Fruit fly (Drosophila melanogaster) whole organism, embryonic: Measurements from ENCODE around the gene CG6294.

Experiments used
- Abd-B ChIP-seq: fragments of 200-800 bp; sonication (Bioruptor generic); optimal IDR thresholded peaks from 2 replicates; lab custom pipeline; 2018; ENCODE audit warnings: missing biosample characterization, mild to moderate bottlenecking, missing genetic modification characterization, moderate library complexity
- Antp ChIP-seq: fragments of 200-800 bp; sonication (Bioruptor generic); optimal IDR thresholded peaks from 3 replicates; lab custom pipeline; 2016; ENCODE audit warnings: missing biosample characterization, missing genetic modification characterization
- CG10979 ChIP-seq: fragments of 200-800 bp; sonication (Bioruptor generic); optimal IDR thresholded peaks from 2 replicates; lab custom pipeline; 2018; ENCODE audit warnings: missing biosample characterization, mild to moderate bottlenecking, missing genetic modification characterization, moderate library complexity
- CG11085 ChIP-seq: fragments of 200-800 bp; sonication (Bioruptor generic); IDR thresholded peaks from 2 replicates; pipeline ENCODE4 v1.3.6; 2022; ENCODE audit warnings: missing biosample characterization, missing genetic modification characterization
- CG11504 ChIP-seq: fragments of 200-800 bp; sonication (Bioruptor generic); optimal IDR thresholded peaks from 3 replicates; lab custom pipeline; 2019; ENCODE audit warnings: missing biosample characterization, mild to moderate bottlenecking, missing genetic modification characterization, moderate library complexity
- CG12071 ChIP-seq: fragments of 200-800 bp; sonication (Bioruptor generic); optimal IDR thresholded peaks from 3 replicates; lab custom pipeline; 2018; ENCODE audit warnings: missing biosample characterization, mild to moderate bottlenecking, missing genetic modification characterization
- CG12219 ChIP-seq: fragments of 200-800 bp; sonication (Bioruptor generic); optimal IDR thresholded peaks from 3 replicates; lab custom pipeline; 2018; ENCODE audit warnings: missing biosample characterization, mild to moderate bottlenecking, missing genetic modification characterization
- CG12299 ChIP-seq: fragments of 200-800 bp; sonication (Bioruptor generic); optimal IDR thresholded peaks from 2 replicates; lab custom pipeline; 2018; ENCODE audit warnings: missing biosample characterization, mild to moderate bottlenecking, missing genetic modification characterization
- CG12659 ChIP-seq: fragments of 200-800 bp; sonication (Bioruptor generic); optimal IDR thresholded peaks from 3 replicates; lab custom pipeline; 2017; ENCODE audit warnings: mild to moderate bottlenecking, missing biosample characterization, missing genetic modification reagents, missing genetic modification characterization
- CG14050 ChIP-seq: fragments of 200-800 bp; sonication (Bioruptor generic); IDR thresholded peaks from 3 replicates; pipeline ENCODE4 v1.3.6; 2022; ENCODE audit warnings: missing biosample characterization, missing genetic modification characterization
- CG15514 ChIP-seq: fragments of 200-800 bp; sonication (Bioruptor generic); optimal IDR thresholded peaks from 3 replicates; lab custom pipeline; 2017; ENCODE audit warnings: missing biosample characterization, missing genetic modification characterization, mild to moderate bottlenecking, moderate library complexity, missing genetic modification reagents
- CG31365 ChIP-seq: fragments of 200-800 bp; sonication (Bioruptor generic); optimal IDR thresholded peaks from 2 replicates; lab custom pipeline; 2018; ENCODE audit warnings: missing biosample characterization, mild to moderate bottlenecking, missing genetic modification characterization
- CG34422 ChIP-seq: fragments of 200-800 bp; sonication (Bioruptor generic); IDR thresholded peaks from 3 replicates; pipeline ENCODE4 v1.3.6; 2022; ENCODE audit warnings: missing biosample characterization, missing genetic modification characterization
- CG4617 ChIP-seq: fragments of 200-800 bp; sonication (Bioruptor generic); optimal IDR thresholded peaks from 3 replicates; lab custom pipeline; 2016; ENCODE audit warnings: missing biosample characterization, missing genetic modification characterization, borderline replicate concordance
- CG5953 ChIP-seq: fragments of 200-800 bp; sonication (Bioruptor generic); IDR thresholded peaks from 2 replicates; pipeline ENCODE4 v1.3.6; 2022; ENCODE audit warnings: missing biosample characterization, missing genetic modification characterization
- CG7786 ChIP-seq: fragments of 200-800 bp; sonication (Bioruptor generic); optimal IDR thresholded peaks from 2 replicates; lab custom pipeline; 2016; ENCODE audit warnings: missing biosample characterization, missing genetic modification characterization
- CG8924 ChIP-seq: fragments of 200-800 bp; optimal IDR thresholded peaks from 3 replicates; lab custom pipeline; 2019; ENCODE audit warnings: missing biosample characterization, mild to moderate bottlenecking, missing genetic modification characterization, moderate library complexity
- CG9797 ChIP-seq: fragments of 200-800 bp; sonication (Bioruptor generic); optimal IDR thresholded peaks from 3 replicates; lab custom pipeline; 2018; ENCODE audit warnings: missing biosample characterization, mild to moderate bottlenecking, missing genetic modification characterization
- Dek ChIP-seq: fragments of 200-800 bp; sonication (Bioruptor generic); optimal IDR thresholded peaks from 3 replicates; lab custom pipeline; 2019; ENCODE audit warnings: missing biosample characterization, mild to moderate bottlenecking, missing genetic modification characterization, moderate library complexity
- Dip3 ChIP-seq: fragments of 200-800 bp; sonication (Bioruptor generic); optimal IDR thresholded peaks from 3 replicates; lab custom pipeline; 2016; ENCODE audit warnings: missing biosample characterization, missing genetic modification characterization
- ERR ChIP-seq: fragments of 200-800 bp; sonication (Bioruptor generic); optimal IDR thresholded peaks from 2 replicates; lab custom pipeline; 2016; ENCODE audit warnings: missing biosample characterization, missing genetic modification characterization
- Gsc ChIP-seq: fragments of 200-800 bp; sonication (Bioruptor generic); IDR thresholded peaks from 2 replicates; pipeline ENCODE4 v1.3.6; 2022; ENCODE audit warnings: missing biosample characterization, missing genetic modification characterization
- HHEX ChIP-seq: fragments of 200-800 bp; sonication (Bioruptor generic); optimal IDR thresholded peaks from 3 replicates; lab custom pipeline; 2017; ENCODE audit warnings: missing biosample characterization, mild to moderate bottlenecking, missing genetic modification characterization, missing genetic modification reagents
- Hsf ChIP-seq: fragments of 200-800 bp; sonication (Bioruptor generic); optimal IDR thresholded peaks from 3 replicates; lab custom pipeline; 2016; ENCODE audit warnings: missing biosample characterization, missing genetic modification characterization
- Mes4 ChIP-seq: fragments of 200-800 bp; sonication (Bioruptor generic); optimal IDR thresholded peaks from 2 replicates; lab custom pipeline; 2016; ENCODE audit warnings: missing biosample characterization, missing genetic modification characterization
- NC2β ChIP-seq: fragments of 200-800 bp; sonication (Bioruptor generic); optimal IDR thresholded peaks from 2 replicates; lab custom pipeline; 2016; ENCODE audit warnings: missing biosample characterization, missing genetic modification characterization
- Oaz ChIP-seq: fragments of 200-800 bp; sonication (Bioruptor generic); IDR thresholded peaks from 2 replicates; pipeline ENCODE4 v1.3.6; 2022; ENCODE audit warnings: missing biosample characterization, missing genetic modification characterization
- Scr ChIP-seq: fragments of 200-800 bp; sonication (Bioruptor generic); IDR thresholded peaks from 2 replicates; pipeline ENCODE4 v1.3.6; 2022; ENCODE audit warnings: missing biosample characterization, missing genetic modification characterization; ENCODE audit not compliant: partially characterized antibody
- Sry-β ChIP-seq: fragments of 200-800 bp; sonication (Bioruptor generic); optimal IDR thresholded peaks from 2 replicates; lab custom pipeline; 2018; ENCODE audit warnings: missing biosample characterization, mild to moderate bottlenecking, missing genetic modification characterization, moderate library complexity
- ab ChIP-seq: fragments of 200-800 bp; sonication (Bioruptor generic); optimal IDR thresholded peaks from 2 replicates; lab custom pipeline; 2016; ENCODE audit warnings: missing biosample characterization, missing genetic modification characterization
- ase ChIP-seq: fragments of 200-800 bp; sonication (Bioruptor generic); IDR thresholded peaks from 3 replicates; pipeline ENCODE4 v1.3.6; 2022; ENCODE audit warnings: missing biosample characterization, missing genetic modification characterization
- dmrt99B ChIP-seq: fragments of 200-800 bp; sonication (Bioruptor generic); optimal IDR thresholded peaks from 2 replicates; lab custom pipeline; 2018; ENCODE audit warnings: missing biosample characterization, mild to moderate bottlenecking, missing genetic modification characterization, moderate library complexity
- ewg ChIP-seq: fragments of 200-800 bp; sonication (Bioruptor generic); optimal IDR thresholded peaks from 3 replicates; lab custom pipeline; 2017; ENCODE audit warnings: mild to moderate bottlenecking, missing biosample characterization, missing genetic modification reagents, missing genetic modification characterization
- fu2 ChIP-seq: fragments of 200-800 bp; sonication (Bioruptor generic); optimal IDR thresholded peaks from 2 replicates; lab custom pipeline; 2016; ENCODE audit warnings: missing biosample characterization, missing genetic modification characterization
- grau ChIP-seq: fragments of 200-800 bp; optimal IDR thresholded peaks from 3 replicates; lab custom pipeline; 2019; ENCODE audit warnings: missing biosample characterization, mild to moderate bottlenecking, missing genetic modification characterization, moderate library complexity
- gro ChIP-seq: fragments of 200-800 bp; sonication (Bioruptor generic); optimal IDR thresholded peaks from 2 replicates; lab custom pipeline; 2016; ENCODE audit warnings: missing biosample characterization, missing genetic modification characterization
- gt ChIP-seq: fragments of 200-800 bp; sonication (Bioruptor generic); IDR thresholded peaks from 2 replicates; pipeline ENCODE4 v1.3.6; 2022; ENCODE audit warnings: missing biosample characterization, missing genetic modification characterization
- h ChIP-seq: fragments of >200 bp; optimal IDR thresholded peaks from 2 replicates; lab custom pipeline; 2017
- her ChIP-seq: fragments of 200-800 bp; sonication (Bioruptor generic); optimal IDR thresholded peaks from 2 replicates; lab custom pipeline; 2016; ENCODE audit warnings: missing biosample characterization, missing genetic modification characterization
- ind ChIP-seq: fragments of 200-800 bp; sonication (Bioruptor generic); optimal IDR thresholded peaks from 3 replicates; lab custom pipeline; 2016; ENCODE audit warnings: missing biosample characterization, missing genetic modification characterization
- knrl ChIP-seq: fragments of 200-800 bp; sonication (Bioruptor generic); IDR thresholded peaks from 3 replicates; pipeline ENCODE4 v1.3.6; 2022; ENCODE audit warnings: missing biosample characterization, missing genetic modification characterization; ENCODE audit not compliant: partially characterized antibody
- lmd ChIP-seq: fragments of 200-800 bp; sonication (Bioruptor generic); IDR thresholded peaks from 2 replicates; pipeline ENCODE4 v1.3.6; 2022; ENCODE audit warnings: missing biosample characterization, missing genetic modification characterization
- luna ChIP-seq: fragments of 200-800 bp; sonication (Bioruptor generic); optimal IDR thresholded peaks from 2 replicates; lab custom pipeline; 2016; ENCODE audit warnings: missing biosample characterization, missing genetic modification characterization
- mam ChIP-seq: fragments of 200-800 bp; sonication (Bioruptor generic); optimal IDR thresholded peaks from 3 replicates; lab custom pipeline; 2016; ENCODE audit warnings: missing biosample characterization, missing genetic modification characterization
- phol ChIP-seq: fragments of 200-800 bp; sonication (Bioruptor generic); optimal IDR thresholded peaks from 3 replicates; lab custom pipeline; 2018; ENCODE audit warnings: missing biosample characterization, mild to moderate bottlenecking, missing genetic modification characterization, moderate library complexity
- sc ChIP-seq, 3 experiments: fragments of >200 bp in 2 of 3; fragments of 200-800 bp in 1 of 3; sonication (Bioruptor generic) in 1 of 3; optimal IDR thresholded peaks; 2 replicates in 2 of 3; 3 replicates in 1 of 3; lab custom pipeline; 2017; ENCODE audit warnings: mild to moderate bottlenecking in 1 of 3, missing biosample characterization in 1 of 3, missing genetic modification characterization in 1 of 3, missing genetic modification reagents in 1 of 3
- seq ChIP-seq: fragments of 200-800 bp; sonication (Bioruptor generic); IDR thresholded peaks from 2 replicates; pipeline ENCODE4 v1.3.6; 2022; ENCODE audit warnings: missing biosample characterization, missing genetic modification characterization
- slou ChIP-seq: fragments of 200-800 bp; sonication (Bioruptor generic); optimal IDR thresholded peaks from 3 replicates; lab custom pipeline; 2016; ENCODE audit warnings: missing biosample characterization, missing genetic modification characterization
- so ChIP-seq: fragments of 200-800 bp; sonication (Bioruptor generic); IDR thresholded peaks from 3 replicates; pipeline ENCODE4 v1.3.6; 2022; ENCODE audit warnings: missing biosample characterization, missing genetic modification characterization
- tin ChIP-seq: fragments of 200-800 bp; sonication (Bioruptor generic); optimal IDR thresholded peaks from 3 replicates; lab custom pipeline; 2016; ENCODE audit warnings: missing biosample characterization, missing genetic modification characterization
- vfl ChIP-seq: fragments of 200-800 bp; sonication (Bioruptor generic); optimal IDR thresholded peaks from 2 replicates; lab custom pipeline; 2016; ENCODE audit warnings: missing biosample characterization, missing genetic modification characterization
- z ChIP-seq: fragments of 200-800 bp; sonication (Bioruptor generic); IDR thresholded peaks from 3 replicates; pipeline ENCODE4 v1.3.6; 2022; ENCODE audit warnings: missing biosample characterization, missing genetic modification characterization

Gene CG6294

dm6 chrX:15462436-15462857 lies at the start of gene CG6294, which contains the start of the genes shtd and CG6299 (continued):
- TF ChIP-seq Abd-B (GFP tag; lab: Kevin White, UChicago) (no peak), CG11085 (GFP tag; lab: Robert Waterston, UW) (no peak), HHEX (GFP tag; lab: Kevin White, UChicago) (no peak), so (GFP tag; lab: Robert Waterston, UW) (no peak), CG4617 (peak; percentile 59), Sry-β (no peak), CG5953 (no peak), Antp (GFP tag; lab: Kevin White, UChicago) (peak; percentile 1), ERR (GFP tag; lab: Kevin White, UChicago) (no peak), CG15514 (GFP tag; lab: Kevin White, UChicago) (peak; percentile 94), CG31365 (tag; lab: Kevin White, UChicago) (no peak), knrl (peak; percentile 86), grau (tag; lab: Kevin White, UChicago) (no peak), h (lab: Kevin White, UChicago) (no peak), Hsf (GFP tag; lab: Kevin White, UChicago) (no peak), Mes4 (no peak), CG9797 (GFP tag; lab: Kevin White, UChicago) (peak; percentile 45), ab (GFP tag; lab: Kevin White, UChicago) (no peak), CG14050 (GFP tag; lab: Robert Waterston, UW) (no peak), dmrt99B (tag; lab: Kevin White, UChicago) (no peak), CG8924 (tag; lab: Kevin White, UChicago) (peak; percentile 18), slou (GFP tag; lab: Kevin White, UChicago) (no peak), sc (optimal IDR thresholded peaks at IDR 0.05; lab: Kevin White, UChicago) (no peak), sc (GFP tag; optimal IDR thresholded peaks at IDR 0.05; lab: Kevin White, UChicago) (no peak), CG12659 (peak; percentile 56), luna (no peak), gro (GFP tag; lab: Kevin White, UChicago) (no peak), vfl (peak; percentile 19), CG34422 (GFP tag; lab: Robert Waterston, UW) (0 out of 3 replicates have a peak, but pooled peaks have one; percentile 16), Gsc (GFP tag; lab: Robert Waterston, UW) (no peak), CG12071 (GFP tag; lab: Kevin White, UChicago) (no peak), CG10979 (no peak), mam (GFP tag; lab: Kevin White, UChicago) (peak; percentile 4), CG12219 (GFP tag; lab: Kevin White, UChicago) (no peak), ase (no peak), Dip3 (GFP tag; lab: Kevin White, UChicago) (peak; percentile 8), seq (no peak), Dek (tag; lab: Kevin White, UChicago) (no peak), Oaz (GFP tag; lab: Robert Waterston, UW) (no peak), fu2 (GFP tag; lab: Kevin White, UChicago) (no peak), her (GFP tag; lab: Kevin White, UChicago) (no peak), NC2β (GFP tag; lab: Kevin White, UChicago) (no peak), Scr (GFP tag; lab: Robert Waterston, UW) (peak; percentile 92), tin (GFP tag; lab: Kevin White, UChicago) (peak; percentile 28), gt (no peak), ewg (GFP tag; lab: Kevin White, UChicago) (no peak), phol (tag; lab: Kevin White, UChicago) (peak; percentile 67), lmd (GFP tag; lab: Robert Waterston, UW) (no peak), z (GFP tag; lab: Robert Waterston, UW) (no peak), CG11504 (tag; lab: Kevin White, UChicago) (no peak), CG7786 (GFP tag; lab: Kevin White, UChicago) (no peak), ind (GFP tag; lab: Kevin White, UChicago) (no peak), CG12299 (tag; lab: Kevin White, UChicago) (peak; percentile 2)
